Fruit fly (Drosophila melanogaster): ENCODE data around the gene Rrp40.

Rrp40 gene

DNA sequence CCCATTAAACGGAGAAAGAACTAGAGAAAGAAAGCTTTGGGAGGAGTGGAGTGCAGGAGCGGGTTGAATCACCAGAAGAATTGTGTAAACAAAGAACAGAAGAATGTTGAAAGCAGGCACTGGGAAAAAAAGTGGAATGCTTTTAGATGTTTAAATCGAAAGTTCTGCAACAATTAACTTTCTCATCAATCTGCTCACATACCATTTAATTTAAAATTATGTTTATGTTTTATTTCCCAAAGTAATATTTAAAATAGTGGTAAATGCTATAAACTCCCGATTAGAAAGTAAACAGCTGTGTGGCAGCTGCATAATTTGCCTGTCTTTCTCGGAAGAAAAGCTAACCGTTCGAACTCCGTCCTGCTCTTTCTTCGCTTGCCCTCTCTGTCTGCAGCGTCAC, 9.5 kb downstream of the Rrp40 start (continued):
- TF ChIP-seq onecut (GFP tag; IDR thresholded peaks at IDR 0.05) (no peak), E2f2 (GFP tag; IDR thresholded peaks at IDR 0.05) (no peak), HLH54F (GFP tag; optimal IDR thresholded peaks at IDR 0.05) (no peak), prd (optimal IDR thresholded peaks at IDR 0.05) (no peak), prd (GFP tag; IDR thresholded peaks at IDR 0.05) (peak; percentile 37; the same call in 1 of the 3 replicates), lov (optimal IDR thresholded peaks at IDR 0.05) (no peak), lov (GFP tag; IDR thresholded peaks at IDR 0.05) (no peak), CG7928 (GFP tag; optimal IDR thresholded peaks at IDR 0.05) (no peak), GATAe (GFP tag; conservative IDR thresholded peaks at IDR 0.05) (no peak), bbx (GFP tag; IDR thresholded peaks at IDR 0.05; ENCODE audit: partially characterized antibody) (no peak), NfI (GFP tag; optimal IDR thresholded peaks at IDR 0.05) (no peak), nom (GFP tag; optimal IDR thresholded peaks at IDR 0.05) (no peak), pan (optimal IDR thresholded peaks at IDR 0.05) (no peak), pan (GFP tag; optimal IDR thresholded peaks at IDR 0.05 in 1 of 2, IDR thresholded peaks at IDR 0.05 in 1 of 2) (peak in 1 of 2 experiments; percentile 20), CG7556 (GFP tag; optimal IDR thresholded peaks at IDR 0.05) (no peak), Myb (GFP tag; optimal IDR thresholded peaks at IDR 0.05) (no peak), CG1832 (GFP tag; optimal IDR thresholded peaks at IDR 0.05) (no peak), Lhr (GFP tag; optimal IDR thresholded peaks at IDR 0.05) (peak; percentile 4), CG16815 (GFP tag; optimal IDR thresholded peaks at IDR 0.05) (no peak), Dll (GFP tag; IDR thresholded peaks at IDR 0.05; ENCODE audit: partially characterized antibody) (no peak), CG17829 (tag; optimal IDR thresholded peaks at IDR 0.05) (peak; percentile 20), ranshi (GFP tag; IDR thresholded peaks at IDR 0.05) (no peak), D19A (tag; optimal IDR thresholded peaks at IDR 0.05) (peak; percentile 27), CG9876 (GFP tag; optimal IDR thresholded peaks at IDR 0.05) (no peak), ci (GFP tag; IDR thresholded peaks at IDR 0.05) (peak; percentile 59; the same call in 2 of the 3 replicates), CG17568 (GFP tag; optimal IDR thresholded peaks at IDR 0.05) (no peak), sd (tag; optimal IDR thresholded peaks at IDR 0.05) (peak; percentile 59), lbe (GFP tag; optimal IDR thresholded peaks at IDR 0.05) (no peak), crol (GFP tag; IDR thresholded peaks at IDR 0.05) (no peak), CG18764 (GFP tag; optimal IDR thresholded peaks at IDR 0.05) (no peak), CrebB (tag; optimal IDR thresholded peaks at IDR 0.05) (no peak), knrl (GFP tag; IDR thresholded peaks at IDR 0.05; ENCODE audit: partially characterized antibody) (no peak), CG12071 (GFP tag; optimal IDR thresholded peaks at IDR 0.05) (no peak), CG31224 (GFP tag; IDR thresholded peaks at IDR 0.05) (no peak), vfl (GFP tag; optimal IDR thresholded peaks at IDR 0.05) (no peak), CG9215 (GFP tag; IDR thresholded peaks at IDR 0.05) (no peak), CG17328 (GFP tag; IDR thresholded peaks at IDR 0.05) (no peak), pita (GFP tag; optimal IDR thresholded peaks at IDR 0.05) (no peak), oc (tag; optimal IDR thresholded peaks at IDR 0.05) (peak; percentile 55), mld (GFP tag; IDR thresholded peaks at IDR 0.05; ENCODE audit: partially characterized antibody) (no peak), dpn (GFP tag; optimal IDR thresholded peaks at IDR 0.05) (peak in 1 of 2 experiments; percentile 4), C15 (GFP tag; IDR thresholded peaks at IDR 0.05) (no peak), CG1603 (tag; optimal IDR thresholded peaks at IDR 0.05) (peak; percentile 56), pho (GFP tag; optimal IDR thresholded peaks at IDR 0.05) (no peak), bigmax (GFP tag; optimal IDR thresholded peaks at IDR 0.05) (no peak), CG5180 (GFP tag; optimal IDR thresholded peaks at IDR 0.05) (no peak), kay (GFP tag; optimal IDR thresholded peaks at IDR 0.05) (no peak), MBD-R2 (GFP tag; IDR thresholded peaks at IDR 0.05) (no peak), CG4360 (GFP tag; IDR thresholded peaks at IDR 0.05) (no peak), CG15073 (GFP tag; optimal IDR thresholded peaks at IDR 0.05) (no peak), CG6683 (GFP tag; optimal IDR thresholded peaks at IDR 0.05) (no peak), Elba2 (GFP tag; optimal IDR thresholded peaks at IDR 0.05) (no peak)

Measured in whole organism, embryonic.